Fruit fly (Drosophila melanogaster): ENCODE results near the gene CG32718.

Gene CG32718

dm6 chrX:7728251-7729164 is 49.5 kb upstream of the CG32718 start, which contains the start of the genes NELF-B and CG12155 (continued):
- TF ChIP-seq bigmax (GFP tag; optimal IDR thresholded peaks at IDR 0.05) = no peak
- peak; percentile 32 for TF ChIP-seq pnt (GFP tag; optimal IDR thresholded peaks at IDR 0.05)
- peak; percentile 23 for TF ChIP-seq CG10979 (tag; optimal IDR thresholded peaks at IDR 0.05)
- peak; percentile 62 for TF ChIP-seq Med (GFP tag)
- peak; percentile 40; the same call in 1 of the 2 replicates for TF ChIP-seq Bgb (GFP tag; IDR thresholded peaks at IDR 0.05; ENCODE audit: partially characterized antibody)
- peak; percentile 66 for TF ChIP-seq nmo (GFP tag; optimal IDR thresholded peaks at IDR 0.05)
- peak; percentile 47; the same call in 1 of the 3 replicates for TF ChIP-seq Dbx (GFP tag; IDR thresholded peaks at IDR 0.05)
- no peak for TF ChIP-seq mirr (GFP tag; optimal IDR thresholded peaks at IDR 0.05)
- 0 out of 2 replicates have a peak, but pooled peaks have one; percentile 33 for TF ChIP-seq klu (GFP tag; IDR thresholded peaks at IDR 0.05)
- TF ChIP-seq sug (tag; optimal IDR thresholded peaks at IDR 0.05) = peak; percentile 66
- peak; percentile 9; the same call in 1 of the 2 replicates for TF ChIP-seq Xrp1 (GFP tag; IDR thresholded peaks at IDR 0.05)
- no peak for TF ChIP-seq abd-A (tag; optimal IDR thresholded peaks at IDR 0.05)
- TF ChIP-seq mam (GFP tag; optimal IDR thresholded peaks at IDR 0.05) = peak; percentile 35
- no peak for TF ChIP-seq Mad (GFP tag; optimal IDR thresholded peaks at IDR 0.05)
- no peak for TF ChIP-seq CG11723 (GFP tag; optimal IDR thresholded peaks at IDR 0.05)
- TF ChIP-seq CG14710 (tag; optimal IDR thresholded peaks at IDR 0.05) = peak; percentile 74
- TF ChIP-seq CG11093 (GFP tag; IDR thresholded peaks at IDR 0.05) = no peak
- no peak for TF ChIP-seq chm (GFP tag; IDR thresholded peaks at IDR 0.05)
- no peak for TF ChIP-seq crc (GFP tag; optimal IDR thresholded peaks at IDR 0.05)
- peak; percentile 31; the same call in 1 of the 2 replicates for TF ChIP-seq hbn (GFP tag; IDR thresholded peaks at IDR 0.05; ENCODE audit: partially characterized antibody)
- TF ChIP-seq CG1647 (GFP tag; optimal IDR thresholded peaks at IDR 0.05) = no peak
- TF ChIP-seq CG34224 (GFP tag; IDR thresholded peaks at IDR 0.05; ENCODE audit: partially characterized antibody) = 0 out of 3 replicates have a peak, but pooled peaks have one; percentile 37
- TF ChIP-seq Camta (GFP tag; optimal IDR thresholded peaks at IDR 0.05) = no peak
- 0 out of 2 replicates have a peak, but pooled peaks have one; percentile 25 for TF ChIP-seq CG7372 (GFP tag; IDR thresholded peaks at IDR 0.05)
- 0 out of 2 replicates have a peak, but pooled peaks have one; percentile 45 for TF ChIP-seq NFAT (GFP tag; IDR thresholded peaks at IDR 0.05)
- TF ChIP-seq CTCF (GFP tag; optimal IDR thresholded peaks at IDR 0.05) = no peak
- no peak for TF ChIP-seq tup (GFP tag; optimal IDR thresholded peaks at IDR 0.05)
- no peak for TF ChIP-seq corto (GFP tag; optimal IDR thresholded peaks at IDR 0.05)
- TF ChIP-seq mld (GFP tag; IDR thresholded peaks at IDR 0.05; ENCODE audit: partially characterized antibody) = no peak
- no peak for TF ChIP-seq fru (optimal IDR thresholded peaks at IDR 0.05)
- TF ChIP-seq CG11504 (tag; optimal IDR thresholded peaks at IDR 0.05) = no peak
- no peak for TF ChIP-seq kay (GFP tag; optimal IDR thresholded peaks at IDR 0.05)
- no peak for TF ChIP-seq ken (GFP tag; IDR thresholded peaks at IDR 0.05)
- peak; percentile 1 for TF ChIP-seq stwl (tag; optimal IDR thresholded peaks at IDR 0.05)
- TF ChIP-seq Ets65A (GFP tag) = peak; percentile 31
- TF ChIP-seq Chrac-16 (GFP tag; optimal IDR thresholded peaks at IDR 0.05) = peak; percentile 49
- no peak for TF ChIP-seq CG15073 (GFP tag; optimal IDR thresholded peaks at IDR 0.05)
- TF ChIP-seq CG7745 (tag; optimal IDR thresholded peaks at IDR 0.05) = no peak
- no peak for TF ChIP-seq Lpt (GFP tag; optimal IDR thresholded peaks at IDR 0.05)
- TF ChIP-seq CG2678 (tag; optimal IDR thresholded peaks at IDR 0.05) = no peak
- peak; percentile 52 for TF ChIP-seq CG3281 (GFP tag; optimal IDR thresholded peaks at IDR 0.05)
- TF ChIP-seq odd (GFP tag; optimal IDR thresholded peaks at IDR 0.05) = no peak
- TF ChIP-seq dimm (GFP tag; IDR thresholded peaks at IDR 0.05) = no peak
- peak; percentile 51; the same call in 2 of the 3 replicates for TF ChIP-seq Opbp (GFP tag; IDR thresholded peaks at IDR 0.05; ENCODE audit: partially characterized antibody)
- no peak for TF ChIP-seq CG17912 (GFP tag; optimal IDR thresholded peaks at IDR 0.05)
- no peak for TF ChIP-seq trh (GFP tag; optimal IDR thresholded peaks at IDR 0.05)
- TF ChIP-seq Adf1 (GFP tag; IDR thresholded peaks at IDR 0.05) = no peak
- peak; percentile 49 for TF ChIP-seq CG2120 (GFP tag; optimal IDR thresholded peaks at IDR 0.05)
- TF ChIP-seq CG13775 (GFP tag; optimal IDR thresholded peaks at IDR 0.05) = peak; percentile 78

Measured in whole organism, embryonic.